Fruit fly (Drosophila melanogaster): Measurements from ENCODE around the gene Arpc3B.

Arpc3B gene

dm6 chrX:17121600-17121999 is 15.9 kb upstream of the Arpc3B start (continued):
- TF ChIP-seq so (GFP tag; IDR thresholded peaks at IDR 0.05): no peak
- TF ChIP-seq CG13287 (GFP tag; IDR thresholded peaks at IDR 0.05; ENCODE audit: partially characterized antibody): no peak
- no peak for TF ChIP-seq sqz (GFP tag; optimal IDR thresholded peaks at IDR 0.05)
- TF ChIP-seq dpn (GFP tag; optimal IDR thresholded peaks at IDR 0.05): no peak
- TF ChIP-seq dmrt99B (tag; optimal IDR thresholded peaks at IDR 0.05): peak; percentile 45
- no peak for TF ChIP-seq Rx (GFP tag; IDR thresholded peaks at IDR 0.05)
- no peak for TF ChIP-seq Dfd (GFP tag; optimal IDR thresholded peaks at IDR 0.05)
- no peak for TF ChIP-seq klu (GFP tag; IDR thresholded peaks at IDR 0.05)
- TF ChIP-seq CG17328 (GFP tag; IDR thresholded peaks at IDR 0.05): no peak
- no peak for TF ChIP-seq CG6689 (GFP tag; IDR thresholded peaks at IDR 0.05)

dm6 chrX:17113324-17113723 is 7.7 kb upstream of the Arpc3B start:
- peak; percentile 40 for TF ChIP-seq CG12391 (tag; optimal IDR thresholded peaks at IDR 0.05)
- TF ChIP-seq grau (tag; optimal IDR thresholded peaks at IDR 0.05): peak; percentile 21
- peak; percentile 17 for TF ChIP-seq unpg (GFP tag; optimal IDR thresholded peaks at IDR 0.05)
- no peak for TF ChIP-seq vvl (GFP tag; IDR thresholded peaks at IDR 0.05)
- TF ChIP-seq dmrt99B (tag; optimal IDR thresholded peaks at IDR 0.05): peak; percentile 44
- peak; percentile 4 for TF ChIP-seq Hr3 (GFP tag; optimal IDR thresholded peaks at IDR 0.05)
- TF ChIP-seq CG42726 (GFP tag; IDR thresholded peaks at IDR 0.05; ENCODE audit: partially characterized antibody): no peak
- peak in 1 of 2 experiments; percentile 33 for TF ChIP-seq bsh (GFP tag; optimal IDR thresholded peaks at IDR 0.05)
- TF ChIP-seq Oli (tag; optimal IDR thresholded peaks at IDR 0.05): peak; percentile 15
- TF ChIP-seq dmrt11E (tag; optimal IDR thresholded peaks at IDR 0.05): peak; percentile 37
- TF ChIP-seq CoRest (tag; optimal IDR thresholded peaks at IDR 0.05): peak; percentile 27
- TF ChIP-seq zf30C (GFP tag; optimal IDR thresholded peaks at IDR 0.05): peak; percentile 33
- TF ChIP-seq CG9437 (GFP tag; optimal IDR thresholded peaks at IDR 0.05): peak; percentile 3
- peak; percentile 11 for TF ChIP-seq CG18262 (tag; optimal IDR thresholded peaks at IDR 0.05)
- peak; percentile 51 for TF ChIP-seq CG11504 (tag; optimal IDR thresholded peaks at IDR 0.05)
- peak; percentile 24 for TF ChIP-seq az2 (GFP tag; optimal IDR thresholded peaks at IDR 0.05)
- no peak for TF ChIP-seq CG8765 (GFP tag; IDR thresholded peaks at IDR 0.05)
- peak; percentile 2 for TF ChIP-seq phol (tag; optimal IDR thresholded peaks at IDR 0.05)
- peak; percentile 16 for TF ChIP-seq Xbp1 (GFP tag; optimal IDR thresholded peaks at IDR 0.05)
- TF ChIP-seq Hr51 (GFP tag; optimal IDR thresholded peaks at IDR 0.05): peak in 1 of 2 experiments; percentile 60
- peak; percentile 48 for TF ChIP-seq CG7839 (tag; optimal IDR thresholded peaks at IDR 0.05)
- peak; percentile 62 for TF ChIP-seq gem (tag; optimal IDR thresholded peaks at IDR 0.05)
- 0 out of 2 replicates have a peak, but pooled peaks have one; percentile 17 for TF ChIP-seq sisA (GFP tag; IDR thresholded peaks at IDR 0.05)
- TF ChIP-seq CG8388 (GFP tag; optimal IDR thresholded peaks at IDR 0.05): peak; percentile 18
- peak; percentile 34 for TF ChIP-seq nmo (GFP tag; optimal IDR thresholded peaks at IDR 0.05)
- TF ChIP-seq gcm (GFP tag; optimal IDR thresholded peaks at IDR 0.05): peak; percentile 23
- no peak for TF ChIP-seq CG5245 (GFP tag; optimal IDR thresholded peaks at IDR 0.05)
- peak; percentile 30 for TF ChIP-seq Ssrp (tag; optimal IDR thresholded peaks at IDR 0.05)
- no peak for TF ChIP-seq hkb (optimal IDR thresholded peaks at IDR 0.05)
- 0 out of 2 replicates have a peak, but pooled peaks have one; percentile 9 for TF ChIP-seq hkb (GFP tag; IDR thresholded peaks at IDR 0.05)
- no peak for TF ChIP-seq disco-r (GFP tag; optimal IDR thresholded peaks at IDR 0.05)
- peak; percentile 65 for TF ChIP-seq Sox102F (GFP tag; optimal IDR thresholded peaks at IDR 0.05)
- no peak for TF ChIP-seq CG17385 (GFP tag; optimal IDR thresholded peaks at IDR 0.05)
- TF ChIP-seq GATAe (GFP tag; conservative IDR thresholded peaks at IDR 0.05): no peak
- no peak for TF ChIP-seq cas (GFP tag; IDR thresholded peaks at IDR 0.05)
- peak; percentile 16 for TF ChIP-seq CG7556 (GFP tag; optimal IDR thresholded peaks at IDR 0.05)
- 0 out of 2 replicates have a peak, but pooled peaks have one; percentile 12 for TF ChIP-seq CG31441 (GFP tag; IDR thresholded peaks at IDR 0.05)
- TF ChIP-seq Drgx (GFP tag; IDR thresholded peaks at IDR 0.05): peak; percentile 55
- peak; percentile 8 for TF ChIP-seq CG15269 (tag; optimal IDR thresholded peaks at IDR 0.05)

All from whole organism, embryonic.